Worm (Caenorhabditis elegans): ENCODE measurements around the gene cdr-2.

Gene cdr-2

ce11 chrV:12446895-12447294, 31.4 kb upstream of the cdr-2 start, which contains the start of the genes pals-38 and C54D10.9:
Gene pals-38, minus strand, starts transcription at chrV:12446995.
Gene C54D10.9, plus strand, starts transcription at chrV:12447153.
- TF ChIP-seq pbrm-1 (GFP tag; IDR thresholded peaks at IDR 0.05): no peak
- no peak for TF ChIP-seq nhr-120 (GFP tag; IDR thresholded peaks at IDR 0.05)
- TF ChIP-seq let-526 (GFP tag; IDR thresholded peaks at IDR 0.05): no peak
- no peak for TF ChIP-seq athp-1 (tag; optimal IDR thresholded peaks at IDR 0.05)
- no peak for TF ChIP-seq Y95B8A.8 (GFP tag; IDR thresholded peaks at IDR 0.05)
- TF ChIP-seq madf-8 (GFP tag; conservative IDR thresholded peaks at IDR 0.05): no peak
- TF ChIP-seq sptf-2 (GFP tag; optimal IDR thresholded peaks at IDR 0.05): no peak
- TF ChIP-seq Y53F4B.3 (GFP tag; IDR thresholded peaks at IDR 0.05): no peak
- TF ChIP-seq F57A8.1 (GFP tag; optimal IDR thresholded peaks at IDR 0.05): no peak
- TF ChIP-seq F10E7.11 (tag; optimal IDR thresholded peaks at IDR 0.05): no peak
- no peak for TF ChIP-seq egl-44 (GFP tag; IDR thresholded peaks at IDR 0.05)
- no peak for TF ChIP-seq F23B12.7 (tag; optimal IDR thresholded peaks at IDR 0.05; ENCODE audit: insufficient read depth)

- TF ChIP-seq cebp-2 (GFP tag; IDR thresholded peaks at IDR 0.05) (no peak), tbx-9 (tag; optimal IDR thresholded peaks at IDR 0.05; ENCODE audit: borderline replicate concordance) (no peak), lir-1 (GFP tag; conservative IDR thresholded peaks at IDR 0.05) (no peak), akir-1 (GFP tag; optimal IDR thresholded peaks at IDR 0.05) (no peak), rec-8 (tag; optimal IDR thresholded peaks at IDR 0.05) (no peak)
Measured at ce11 chrV:12443754-12444153, 28.2 kb upstream of the cdr-2 start, which contains the start of gene pals-39. Gene pals-39, minus strand, starts transcription at chrV:12443854.

- no peak for TF ChIP-seq mxl-1 (tag; optimal IDR thresholded peaks at IDR 0.05)
- TF ChIP-seq fkh-3 (tag; optimal IDR thresholded peaks at IDR 0.05): no peak
- no peak for TF ChIP-seq ZK185.1 (tag; optimal IDR thresholded peaks at IDR 0.05; ENCODE audit: poor library complexity, severe bottlenecking)
- no peak for TF ChIP-seq xnd-1 (tag; optimal IDR thresholded peaks at IDR 0.05)
- TF ChIP-seq sdz-38 (tag; optimal IDR thresholded peaks at IDR 0.05): no peak
- TF ChIP-seq ekl-4 (GFP tag; IDR thresholded peaks at IDR 0.05): no peak
- no peak for TF ChIP-seq egl-44 (GFP tag; IDR thresholded peaks at IDR 0.05)
- TF ChIP-seq snpc-4 (GFP tag; optimal IDR thresholded peaks at IDR 0.05): no peak
- no peak for TF ChIP-seq snpc-4 (tag; optimal IDR thresholded peaks at IDR 0.05)
- no peak for TF ChIP-seq B0035.1 (tag; optimal IDR thresholded peaks at IDR 0.05)
- no peak for TF ChIP-seq aptf-3 (GFP tag; IDR thresholded peaks at IDR 0.05)
- TF ChIP-seq Y56A3A.18 (GFP tag; IDR thresholded peaks at IDR 0.05): no peak
- TF ChIP-seq pha-4 (tag; optimal IDR thresholded peaks at IDR 0.05): no peak
- TF ChIP-seq let-526 (GFP tag; IDR thresholded peaks at IDR 0.05): no peak
- no peak for TF ChIP-seq snpc-3.4 (tag; optimal IDR thresholded peaks at IDR 0.05)
Measured at ce11 chrV:12441420-12441819, 25.9 kb upstream of the cdr-2 start, which contains the start of gene pals-37. Gene pals-37, minus strand, starts transcription at chrV:12441520.

- TF ChIP-seq mcd-1 (GFP tag; IDR thresholded peaks at IDR 0.05) (no peak), B0019.2 (GFP tag; conservative IDR thresholded peaks at IDR 0.05) (no peak), tlf-1 (GFP tag; optimal IDR thresholded peaks at IDR 0.05) (no peak), ztf-22 (GFP tag; optimal IDR thresholded peaks at IDR 0.05) (no peak), lin-35 (GFP tag; optimal IDR thresholded peaks at IDR 0.05) (no peak)
Measured at ce11 chrV:12433717-12434116, 18.2 kb upstream of the cdr-2 start, which contains the start of gene srh-25. Gene srh-25, minus strand, starts transcription at chrV:12433817.
